Worm (Caenorhabditis elegans) whole organism, young adult: ENCODE results near the gene ptp-4A2.

Source experiments
- B0261.1 ChIP-seq: sonication (generic microtip); optimal IDR thresholded peaks from 2 replicates; lab custom pipeline; 2016; ENCODE audit warnings: mild to moderate bottlenecking, missing genetic modification characterization, moderate library complexity, missing compliant biosample characterization
- D2030.7 ChIP-seq: fragments of 200-800 bp; sonication (Bioruptor generic); IDR thresholded peaks from 2 replicates; pipeline ENCODE4 v1.3.6; 2022; ENCODE audit warnings: missing genetic modification reagents, missing genetic modification characterization, missing compliant biosample characterization
- F49E8.2 ChIP-seq: sonication (generic microtip); optimal IDR thresholded peaks from 3 replicates; lab custom pipeline; 2017; ENCODE audit warnings: missing genetic modification characterization, mild to moderate bottlenecking, missing compliant biosample characterization, antibody characterized with exemption, moderate library complexity; ENCODE audit not compliant: insufficient read depth
- K12H6.12 ChIP-seq: fragments of 200-800 bp; sonication (Bioruptor generic); optimal IDR thresholded peaks from 2 replicates; lab custom pipeline; 2018; ENCODE audit warnings: mild to moderate bottlenecking, missing genetic modification characterization, missing compliant biosample characterization
- T07F8.4 ChIP-seq: sonication (generic microtip); optimal IDR thresholded peaks from 2 replicates; lab custom pipeline; 2016; ENCODE audit warnings: mild to moderate bottlenecking, missing genetic modification characterization, moderate library complexity, missing compliant biosample characterization
- T26A5.8 ChIP-seq: sonication (generic microtip); optimal IDR thresholded peaks from 2 replicates; lab custom pipeline; 2016; ENCODE audit warnings: missing genetic modification characterization, missing compliant biosample characterization
- Y79H2A.3 ChIP-seq: fragments of 200-800 bp; sonication (Bioruptor generic); conservative IDR thresholded peaks from 2 replicates; pipeline ENCODE4 v1.3.6; 2022; ENCODE audit warnings: missing genetic modification reagents, missing genetic modification characterization, missing compliant biosample characterization
- ZK185.1 ChIP-seq: sonication (generic microtip); optimal IDR thresholded peaks from 2 replicates; lab custom pipeline; 2016; ENCODE audit warnings: mild to moderate bottlenecking, missing genetic modification characterization, missing compliant biosample characterization; ENCODE audit not compliant: poor library complexity, severe bottlenecking
- attf-6 ChIP-seq: fragments of 200-800 bp; sonication (Bioruptor generic); IDR thresholded peaks from 2 replicates; pipeline ENCODE4 v1.3.6; 2022; ENCODE audit warnings: missing genetic modification reagents, missing genetic modification characterization, missing compliant biosample characterization
- bed-1 ChIP-seq: fragments of 200-800 bp; sonication (Bioruptor generic); IDR thresholded peaks from 2 replicates; pipeline ENCODE4 v1.3.6; 2022; ENCODE audit warnings: missing genetic modification reagents, missing genetic modification characterization, missing compliant biosample characterization
- ceh-100 ChIP-seq: fragments of 200-800 bp; sonication (Bioruptor generic); IDR thresholded peaks from 2 replicates; pipeline ENCODE4 v1.3.6; 2022; ENCODE audit warnings: missing genetic modification reagents, missing genetic modification characterization, missing compliant biosample characterization
- ceh-58 ChIP-seq: fragments of 200-800 bp; sonication (Bioruptor generic); IDR thresholded peaks from 2 replicates; pipeline ENCODE4 v1.3.6; 2022; ENCODE audit warnings: missing genetic modification characterization, missing compliant biosample characterization
- ceh-91 ChIP-seq: fragments of 200-800 bp; sonication (Bioruptor generic); IDR thresholded peaks from 2 replicates; pipeline ENCODE4 v1.3.6; 2022; ENCODE audit warnings: missing genetic modification reagents, missing genetic modification characterization, missing compliant biosample characterization
- chd-7 ChIP-seq: sonication (generic microtip); optimal IDR thresholded peaks from 2 replicates; lab custom pipeline; 2016; ENCODE audit warnings: mild to moderate bottlenecking, missing genetic modification characterization, moderate library complexity, missing compliant biosample characterization
- dpff-1 ChIP-seq: sonication (generic microtip); optimal IDR thresholded peaks from 2 replicates; lab custom pipeline; 2017; ENCODE audit warnings: mild to moderate bottlenecking, missing genetic modification characterization, missing compliant biosample characterization
- egl-44 ChIP-seq: fragments of 200-800 bp; sonication (Bioruptor generic); IDR thresholded peaks from 2 replicates; pipeline ENCODE4 v1.3.6; 2022; ENCODE audit warnings: missing genetic modification reagents, missing genetic modification characterization, missing compliant biosample characterization
- egrh-3 ChIP-seq: fragments of 200-800 bp; sonication (Bioruptor generic); IDR thresholded peaks from 2 replicates; pipeline ENCODE4 v1.3.6; 2022; ENCODE audit warnings: missing genetic modification reagents, missing genetic modification characterization, missing compliant biosample characterization
- hmg-1.2 ChIP-seq: fragments of 200-800 bp; sonication (Bioruptor generic); IDR thresholded peaks from 2 replicates; pipeline ENCODE4 v1.3.6; 2022; ENCODE audit warnings: missing genetic modification reagents, missing genetic modification characterization, missing compliant biosample characterization
- hrde-1 ChIP-seq: sonication (generic microtip); optimal IDR thresholded peaks from 2 replicates; lab custom pipeline; 2016; ENCODE audit warnings: missing genetic modification characterization, mild to moderate bottlenecking, missing compliant biosample characterization, moderate library complexity, missing genotype, missing genetic modification reagents, borderline replicate concordance
- lag-1 ChIP-seq: fragments of 200-800 bp; sonication (Bioruptor generic); IDR thresholded peaks from 2 replicates; pipeline ENCODE4 v1.3.6; 2022; ENCODE audit warnings: missing genetic modification reagents, missing genetic modification characterization, missing compliant biosample characterization
- let-526 ChIP-seq: fragments of 200-800 bp; sonication (Bioruptor generic); IDR thresholded peaks from 2 replicates; pipeline ENCODE4 v1.3.6; 2022; ENCODE audit warnings: missing genetic modification reagents, missing genetic modification characterization, missing compliant biosample characterization
- lin-40 ChIP-seq: sonication (generic microtip); optimal IDR thresholded peaks from 2 replicates; lab custom pipeline; 2016; ENCODE audit warnings: missing genetic modification characterization, mild to moderate bottlenecking, missing compliant biosample characterization, missing genotype, missing genetic modification reagents
- lin-54 ChIP-seq: fragments of 200-800 bp; sonication (Bioruptor generic); optimal IDR thresholded peaks from 2 replicates; lab custom pipeline; 2018; ENCODE audit warnings: mild to moderate bottlenecking, missing genetic modification characterization, missing compliant biosample characterization
- lsl-1 ChIP-seq: fragments of 200-800 bp; sonication (Bioruptor generic); optimal IDR thresholded peaks from 2 replicates; lab custom pipeline; 2018; ENCODE audit warnings: mild to moderate bottlenecking, missing genetic modification characterization, moderate library complexity, missing compliant biosample characterization
- lsy-27 ChIP-seq: sonication (generic microtip); optimal IDR thresholded peaks from 2 replicates; lab custom pipeline; 2017; ENCODE audit warnings: missing genetic modification characterization, mild to moderate bottlenecking, missing compliant biosample characterization, antibody characterized with exemption, missing genotype, borderline replicate concordance; ENCODE audit not compliant: insufficient read depth
- madf-3 ChIP-seq: fragments of 200-800 bp; sonication (Bioruptor generic); IDR thresholded peaks from 2 replicates; pipeline ENCODE4 v1.3.6; 2022; ENCODE audit warnings: missing genetic modification reagents, missing genetic modification characterization, missing compliant biosample characterization
- mcd-1 ChIP-seq: fragments of 200-800 bp; sonication (Bioruptor generic); IDR thresholded peaks from 2 replicates; pipeline ENCODE4 v1.3.6; 2022; ENCODE audit warnings: missing genetic modification reagents, missing genetic modification characterization, missing compliant biosample characterization
- mxl-1 ChIP-seq: sonication (generic microtip); optimal IDR thresholded peaks from 2 replicates; lab custom pipeline; 2016; ENCODE audit warnings: missing genetic modification characterization, missing compliant biosample characterization
- nfya-2 ChIP-seq: fragments of 200-800 bp; sonication (Bioruptor generic); IDR thresholded peaks from 2 replicates; pipeline ENCODE4 v1.3.6; 2022; ENCODE audit warnings: missing genetic modification reagents, missing genetic modification characterization, missing compliant biosample characterization
- pha-4 ChIP-seq: fragments of 150-350 bp; sonication (generic microtip); optimal IDR thresholded peaks from 2 replicates; lab custom pipeline; 2014; ENCODE audit warnings: missing biosample characterization, missing genetic modification reagents, missing genetic modification characterization
- rcor-1 ChIP-seq: fragments of 200-800 bp; sonication (Bioruptor generic); IDR thresholded peaks from 2 replicates; pipeline ENCODE4 v1.3.6; 2022; ENCODE audit warnings: missing genetic modification reagents, missing genetic modification characterization, missing compliant biosample characterization
- rec-8 ChIP-seq, 2 experiments: sonication (generic microtip); optimal IDR thresholded peaks; 2 replicates each; lab custom pipeline; 2016; ENCODE audit warnings: mild to moderate bottlenecking in 2 of 2, missing genetic modification characterization in 2 of 2, missing genetic modification reagents in 2 of 2, missing genotype in 2 of 2, missing biosample characterization in 1 of 2, missing compliant biosample characterization in 1 of 2, moderate library complexity in 1 of 2
- sdz-38 ChIP-seq: sonication (generic microtip); optimal IDR thresholded peaks from 2 replicates; lab custom pipeline; 2016; ENCODE audit warnings: missing genotype, missing genetic modification characterization, missing compliant biosample characterization
- somi-1 ChIP-seq: fragments of 200-800 bp; sonication (Bioruptor generic); optimal IDR thresholded peaks from 2 replicates; lab custom pipeline; 2018; ENCODE audit warnings: mild to moderate bottlenecking, missing genetic modification characterization, missing compliant biosample characterization
- tbx-9 ChIP-seq: sonication (generic microtip); optimal IDR thresholded peaks from 2 replicates; lab custom pipeline; 2016; ENCODE audit warnings: borderline replicate concordance, missing genetic modification characterization, inconsistent platforms, missing compliant biosample characterization
- tlf-1 ChIP-seq: fragments of 200-800 bp; sonication (Bioruptor generic); optimal IDR thresholded peaks from 2 replicates; lab custom pipeline; 2018; ENCODE audit warnings: mild to moderate bottlenecking, missing genetic modification characterization, missing compliant biosample characterization
- zfh-2 ChIP-seq: fragments of 200-800 bp; sonication (Bioruptor generic); conservative IDR thresholded peaks from 2 replicates; pipeline ENCODE4 v1.3.6; 2022; ENCODE audit warnings: missing genetic modification reagents, missing genetic modification characterization, missing compliant biosample characterization
- ztf-22 ChIP-seq: fragments of 200-800 bp; sonication (Bioruptor generic); optimal IDR thresholded peaks from 2 replicates; lab custom pipeline; 2018; ENCODE audit warnings: mild to moderate bottlenecking, missing genetic modification characterization, moderate library complexity, missing compliant biosample characterization
- ztf-28 ChIP-seq: fragments of 200-800 bp; sonication (Bioruptor generic); IDR thresholded peaks from 2 replicates; pipeline ENCODE4 v1.3.6; 2022; ENCODE audit warnings: missing genetic modification reagents, missing genetic modification characterization, missing compliant biosample characterization

The ptp-4A2 gene

DNA sequence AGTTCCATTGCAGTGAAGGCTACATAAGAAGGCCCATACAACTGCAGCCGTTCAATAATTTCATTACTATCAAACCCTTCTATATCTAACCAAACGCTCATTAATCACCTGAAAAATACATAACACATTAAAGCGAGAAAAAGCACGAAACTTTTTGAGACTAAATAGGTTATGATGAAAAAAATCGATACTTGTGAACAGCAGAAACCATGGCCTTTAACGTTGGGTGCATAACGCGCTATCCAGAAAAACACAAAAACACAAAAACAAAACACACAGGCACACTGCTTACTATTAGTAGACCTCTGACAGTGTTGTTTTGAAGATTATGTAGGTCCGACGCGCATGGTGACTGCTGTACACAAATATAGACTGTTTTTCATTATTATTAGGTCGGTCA lies 31.8 kb downstream of the ptp-4A2 start, which contains the start of gene T22B2.5:
Gene T22B2.5, minus strand, starts transcription at position 101 of the 400 bp plus-strand sequence.
- TF ChIP-seq T07F8.4 (tag; lab: Kevin White, UChicago) (no peak), sdz-38 (tag; lab: Kevin White, UChicago) (no peak), rcor-1 (GFP tag; lab: Robert Waterston, UW) (no peak), ztf-28 (GFP tag; lab: Robert Waterston, UW) (no peak)

DNA sequence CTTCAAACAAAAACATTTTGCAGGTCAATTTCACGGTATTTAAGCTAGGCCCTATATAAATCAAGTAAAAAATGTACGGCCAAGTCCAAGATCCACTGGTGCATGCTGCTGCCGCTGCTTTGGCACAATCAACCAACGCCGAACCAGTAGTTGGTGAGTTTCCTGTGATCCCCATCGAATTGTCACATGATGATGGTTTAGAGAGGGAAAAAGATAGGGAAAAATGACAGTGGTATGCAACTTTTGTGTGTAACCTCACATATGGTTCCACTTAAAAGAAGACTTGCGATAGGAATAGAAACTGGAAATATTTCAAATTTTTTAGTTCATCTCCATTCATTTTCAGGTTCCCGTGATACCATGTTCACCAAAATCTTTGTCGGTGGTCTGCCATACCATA lies 38.5 kb downstream of the ptp-4A2 start, which contains the start of gene sup-12:
Gene sup-12, plus strand, starts transcription at position 17 of the 400 bp plus-strand sequence.
- TF ChIP-seq tlf-1 (GFP tag; lab: Kevin White, UChicago) = no peak
- TF ChIP-seq, all 124 proteins: peak for 0

DNA sequence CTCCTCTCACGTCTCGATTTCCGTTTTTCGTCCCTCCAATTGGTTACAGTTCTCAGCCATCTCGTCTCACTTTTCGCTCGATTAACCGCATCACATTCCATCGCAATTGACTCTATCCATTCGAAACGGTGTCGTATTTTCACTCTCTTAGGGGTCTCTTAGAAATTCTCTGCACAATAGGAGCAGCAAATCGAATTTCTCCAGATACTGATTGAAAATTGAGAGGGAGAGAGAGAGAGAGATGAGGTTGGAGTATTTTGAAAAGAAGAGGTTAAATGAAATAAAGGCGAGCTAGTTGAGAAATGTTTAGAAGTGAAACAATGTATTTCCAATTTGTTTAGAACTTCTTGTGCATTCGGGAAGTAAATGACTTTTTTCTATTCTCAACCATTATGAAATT lies 41.7 kb downstream of the ptp-4A2 start:
- TF ChIP-seq lsl-1 (GFP tag; lab: Kevin White, UChicago) (no peak), lag-1 (GFP tag; lab: Robert Waterston, UW) (no peak), T26A5.8 (tag; lab: Kevin White, UChicago) (no peak), egrh-3 (no peak), hmg-1.2 (GFP tag; lab: Robert Waterston, UW) (no peak), somi-1 (GFP tag; lab: Kevin White, UChicago) (no peak), Y79H2A.3 (GFP tag; lab: Robert Waterston, UW) (no peak), ceh-100 (GFP tag; lab: Robert Waterston, UW) (no peak), tbx-9 (tag; lab: Kevin White, UChicago) (no peak), ceh-91 (GFP tag; lab: Robert Waterston, UW) (no peak)

- TF ChIP-seq attf-6 (no peak), lin-54 (GFP tag; lab: Kevin White, UChicago) (no peak), egrh-3 (0 out of 2 replicates have a peak, but pooled peaks have one; percentile 62), hrde-1 (no peak), K12H6.12 (tag; lab: Kevin White, UChicago) (peak; percentile 9), zfh-2 (GFP tag; lab: Robert Waterston, UW) (peak; percentile 94), bed-1 (GFP tag; lab: Robert Waterston, UW) (no peak), mxl-1 (tag; lab: Kevin White, UChicago) (no peak), D2030.7 (GFP tag; lab: Robert Waterston, UW) (no peak), B0261.1 (tag; lab: Kevin White, UChicago) (no peak), ZK185.1 (no peak), ztf-22 (GFP tag; lab: Kevin White, UChicago) (no peak), nfya-2 (GFP tag; lab: Robert Waterston, UW) (no peak), chd-7 (tag; lab: Kevin White, UChicago) (no peak), madf-3 (GFP tag; lab: Robert Waterston, UW) (no peak)
Observed at ce11 chrX:3900715-3901114, 42.4 kb downstream of the ptp-4A2 start.

DNA sequence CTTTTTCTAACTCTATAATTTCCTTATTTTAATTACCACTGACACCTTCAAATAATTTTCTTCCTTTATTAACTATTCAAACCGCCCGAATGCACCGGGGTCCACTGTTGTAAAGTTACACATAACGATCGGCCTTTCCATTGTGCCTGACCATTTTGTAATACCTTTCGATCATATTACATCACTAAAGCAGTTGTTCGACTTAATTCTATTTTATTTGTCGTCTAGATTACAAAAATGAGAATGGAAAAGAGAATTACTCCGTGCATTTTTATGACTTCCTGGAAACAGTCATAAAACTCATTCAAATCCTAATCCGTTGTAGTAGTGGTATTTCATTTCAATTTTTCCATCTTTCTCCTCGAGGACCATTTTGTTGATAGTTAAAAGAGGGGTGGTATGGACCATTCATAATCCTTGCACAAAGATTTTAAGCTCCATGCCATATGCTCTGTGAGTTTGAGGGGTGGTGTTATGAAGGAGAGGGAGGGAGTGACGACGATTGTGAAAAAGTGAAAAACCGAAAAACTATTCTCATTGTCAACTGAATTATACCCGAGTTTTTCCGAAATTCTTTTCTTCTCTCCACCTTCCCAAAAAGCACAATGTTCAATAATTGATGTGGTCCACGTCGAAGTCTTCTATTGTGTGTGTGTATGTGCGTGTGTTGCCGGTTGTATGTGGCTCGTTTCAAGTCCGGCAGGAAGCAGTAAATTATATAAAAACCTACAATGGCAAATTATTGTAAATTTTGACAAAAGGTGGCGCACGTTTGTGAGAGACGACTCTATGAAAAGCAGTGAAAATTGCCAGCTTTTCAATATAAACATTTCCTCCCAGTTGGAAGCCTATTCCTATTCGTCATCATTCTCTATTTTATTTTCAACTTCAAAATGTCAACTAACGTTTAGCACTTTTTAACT lies 44.6 kb downstream of the ptp-4A2 start:
- TF ChIP-seq let-526 (GFP tag; lab: Robert Waterston, UW) (no peak), ceh-58 (no peak), somi-1 (GFP tag; lab: Kevin White, UChicago) (no peak), F49E8.2 (tag; lab: Kevin White, UChicago) (no peak), lin-40 (no peak), egl-44 (GFP tag; lab: Robert Waterston, UW) (no peak), K12H6.12 (tag; lab: Kevin White, UChicago) (no peak), mcd-1 (no peak), pha-4 (tag; lab: Kevin White, UChicago) (no peak), lsy-27 (tag; lab: Kevin White, UChicago) (no peak), dpff-1 (tag; lab: Kevin White, UChicago) (no peak), rec-8 (tag; optimal IDR thresholded peaks at IDR 0.05; lab: Kevin White, UChicago) (no peak)
